Worm (Caenorhabditis elegans) whole organism, young adult: ENCODE measurements around the gene chup-1.

Experiments used
- B0261.1 ChIP-seq: sonication (generic microtip); optimal IDR thresholded peaks from 2 replicates; lab custom pipeline; 2016; ENCODE audit warnings: mild to moderate bottlenecking, missing genetic modification characterization, moderate library complexity, missing compliant biosample characterization
- B0336.3 ChIP-seq: fragments of 200-800 bp; sonication (Bioruptor generic); IDR thresholded peaks from 2 replicates; pipeline ENCODE4 v1.3.6; 2022; ENCODE audit warnings: missing genetic modification characterization, missing compliant biosample characterization
- D2030.7 ChIP-seq: fragments of 200-800 bp; sonication (Bioruptor generic); IDR thresholded peaks from 2 replicates; pipeline ENCODE4 v1.3.6; 2022; ENCODE audit warnings: missing genetic modification reagents, missing genetic modification characterization, missing compliant biosample characterization
- F10E7.11 ChIP-seq: sonication (generic microtip); optimal IDR thresholded peaks from 2 replicates; lab custom pipeline; 2017; ENCODE audit warnings: mild to moderate bottlenecking, missing genetic modification characterization, moderate library complexity, missing compliant biosample characterization
- F22D6.2 ChIP-seq: sonication (generic microtip); optimal IDR thresholded peaks from 2 replicates; lab custom pipeline; 2016; ENCODE audit warnings: mild to moderate bottlenecking, missing genetic modification characterization, missing compliant biosample characterization
- F23B12.7 ChIP-seq: sonication (generic microtip); optimal IDR thresholded peaks from 2 replicates; lab custom pipeline; 2017; ENCODE audit warnings: missing genetic modification characterization, mild to moderate bottlenecking, missing compliant biosample characterization, antibody characterized with exemption, moderate library complexity; ENCODE audit not compliant: insufficient read depth
- F39B2.1 ChIP-seq: fragments of 200-800 bp; sonication (Bioruptor generic); IDR thresholded peaks from 2 replicates; pipeline ENCODE4 v1.3.6; 2022; ENCODE audit warnings: missing genetic modification reagents, missing genetic modification characterization, missing compliant biosample characterization
- F49E8.2 ChIP-seq: sonication (generic microtip); optimal IDR thresholded peaks from 3 replicates; lab custom pipeline; 2017; ENCODE audit warnings: missing genetic modification characterization, mild to moderate bottlenecking, missing compliant biosample characterization, antibody characterized with exemption, moderate library complexity; ENCODE audit not compliant: insufficient read depth
- F57A8.1 ChIP-seq: fragments of 200-800 bp; sonication (Bioruptor generic); optimal IDR thresholded peaks from 2 replicates; lab custom pipeline; 2018; ENCODE audit warnings: mild to moderate bottlenecking, missing genetic modification characterization, moderate library complexity, missing compliant biosample characterization
- T26A5.8 ChIP-seq: sonication (generic microtip); optimal IDR thresholded peaks from 2 replicates; lab custom pipeline; 2016; ENCODE audit warnings: missing genetic modification characterization, missing compliant biosample characterization
- Y53F4B.3 ChIP-seq: fragments of 200-800 bp; sonication (Bioruptor generic); IDR thresholded peaks from 2 replicates; pipeline ENCODE4 v1.3.6; 2022; ENCODE audit warnings: missing genetic modification reagents, missing genetic modification characterization, missing compliant biosample characterization
- Y56A3A.18 ChIP-seq: fragments of 200-800 bp; sonication (Bioruptor generic); IDR thresholded peaks from 2 replicates; pipeline ENCODE4 v1.3.6; 2022; ENCODE audit warnings: missing genetic modification reagents, missing genetic modification characterization, missing compliant biosample characterization
- ZK185.1 ChIP-seq: sonication (generic microtip); optimal IDR thresholded peaks from 2 replicates; lab custom pipeline; 2016; ENCODE audit warnings: mild to moderate bottlenecking, missing genetic modification characterization, missing compliant biosample characterization; ENCODE audit not compliant: poor library complexity, severe bottlenecking
- attf-6 ChIP-seq: fragments of 200-800 bp; sonication (Bioruptor generic); IDR thresholded peaks from 2 replicates; pipeline ENCODE4 v1.3.6; 2022; ENCODE audit warnings: missing genetic modification reagents, missing genetic modification characterization, missing compliant biosample characterization
- bed-1 ChIP-seq: fragments of 200-800 bp; sonication (Bioruptor generic); IDR thresholded peaks from 2 replicates; pipeline ENCODE4 v1.3.6; 2022; ENCODE audit warnings: missing genetic modification reagents, missing genetic modification characterization, missing compliant biosample characterization
- bed-2 ChIP-seq: fragments of 200-800 bp; sonication (Bioruptor generic); IDR thresholded peaks from 2 replicates; pipeline ENCODE4 v1.3.6; 2022; ENCODE audit warnings: missing genetic modification reagents, missing genetic modification characterization, missing compliant biosample characterization
- cebp-2 ChIP-seq: fragments of 200-800 bp; sonication (Bioruptor generic); IDR thresholded peaks from 2 replicates; pipeline ENCODE4 v1.3.6; 2022; ENCODE audit warnings: missing genetic modification characterization, missing compliant biosample characterization
- die-1 ChIP-seq: sonication (generic microtip); optimal IDR thresholded peaks from 2 replicates; lab custom pipeline; 2016; ENCODE audit warnings: missing genotype, mild to moderate bottlenecking, missing genetic modification characterization, missing compliant biosample characterization
- dpff-1 ChIP-seq: sonication (generic microtip); optimal IDR thresholded peaks from 2 replicates; lab custom pipeline; 2017; ENCODE audit warnings: mild to moderate bottlenecking, missing genetic modification characterization, missing compliant biosample characterization
- egl-44 ChIP-seq: fragments of 200-800 bp; sonication (Bioruptor generic); IDR thresholded peaks from 2 replicates; pipeline ENCODE4 v1.3.6; 2022; ENCODE audit warnings: missing genetic modification reagents, missing genetic modification characterization, missing compliant biosample characterization
- hlh-26 ChIP-seq: fragments of 200-800 bp; sonication (Bioruptor generic); conservative IDR thresholded peaks from 2 replicates; pipeline ENCODE4 v1.3.6; 2022; ENCODE audit warnings: missing genetic modification reagents, missing genetic modification characterization, missing compliant biosample characterization
- hmg-1.2 ChIP-seq: fragments of 200-800 bp; sonication (Bioruptor generic); IDR thresholded peaks from 2 replicates; pipeline ENCODE4 v1.3.6; 2022; ENCODE audit warnings: missing genetic modification reagents, missing genetic modification characterization, missing compliant biosample characterization
- hsf-1 ChIP-seq: fragments of 200-800 bp; sonication (Bioruptor generic); IDR thresholded peaks from 2 replicates; pipeline ENCODE4 v1.3.6; 2022; ENCODE audit warnings: missing genetic modification reagents, missing genetic modification characterization, missing compliant biosample characterization
- let-607 ChIP-seq, 2 experiments: fragments of 200-800 bp in 1 of 2; sonication (Bioruptor generic) in 1 of 2; sonication (generic microtip) in 1 of 2; optimal IDR thresholded peaks; 2 replicates each; lab custom pipeline; 2016 to 2018; ENCODE audit warnings: mild to moderate bottlenecking in 2 of 2, missing compliant biosample characterization in 2 of 2, missing genetic modification characterization in 2 of 2, moderate library complexity in 2 of 2, missing genotype in 1 of 2
- lin-26 ChIP-seq: fragments of 200-800 bp; sonication (Bioruptor generic); IDR thresholded peaks from 2 replicates; pipeline ENCODE4 v1.3.6; 2022; ENCODE audit warnings: missing genetic modification reagents, missing genetic modification characterization, missing compliant biosample characterization
- lin-35 ChIP-seq, 3 experiments: fragments of 150-350 bp in 2 of 3; sonication (generic microtip) in 1 of 3; optimal IDR thresholded peaks; 2 replicates each; lab custom pipeline; 2014 to 2018; ENCODE audit warnings: missing biosample characterization in 3 of 3, missing genetic modification characterization in 3 of 3, missing genetic modification reagents in 3 of 3
- lin-54 ChIP-seq: fragments of 200-800 bp; sonication (Bioruptor generic); optimal IDR thresholded peaks from 2 replicates; lab custom pipeline; 2018; ENCODE audit warnings: mild to moderate bottlenecking, missing genetic modification characterization, missing compliant biosample characterization
- lsl-1 ChIP-seq: fragments of 200-800 bp; sonication (Bioruptor generic); optimal IDR thresholded peaks from 2 replicates; lab custom pipeline; 2018; ENCODE audit warnings: mild to moderate bottlenecking, missing genetic modification characterization, moderate library complexity, missing compliant biosample characterization
- madf-3 ChIP-seq: fragments of 200-800 bp; sonication (Bioruptor generic); IDR thresholded peaks from 2 replicates; pipeline ENCODE4 v1.3.6; 2022; ENCODE audit warnings: missing genetic modification reagents, missing genetic modification characterization, missing compliant biosample characterization
- nfyb-1 ChIP-seq: fragments of 200-800 bp; sonication (Bioruptor generic); IDR thresholded peaks from 2 replicates; pipeline ENCODE4 v1.3.6; 2022; ENCODE audit warnings: missing genetic modification reagents, missing genetic modification characterization, missing compliant biosample characterization
- nhr-80 ChIP-seq: sonication (generic microtip); optimal IDR thresholded peaks from 2 replicates; lab custom pipeline; 2016; ENCODE audit warnings: missing genetic modification characterization, missing compliant biosample characterization
- nhr-90 ChIP-seq: sonication (generic microtip); optimal IDR thresholded peaks from 2 replicates; lab custom pipeline; 2016; ENCODE audit warnings: missing genotype, mild to moderate bottlenecking, missing genetic modification characterization, missing compliant biosample characterization
- pbrm-1 ChIP-seq: fragments of 200-800 bp; sonication (Bioruptor generic); IDR thresholded peaks from 2 replicates; pipeline ENCODE4 v1.3.6; 2022; ENCODE audit warnings: missing genetic modification reagents, missing genetic modification characterization, missing compliant biosample characterization
- pha-4 ChIP-seq: fragments of 150-350 bp; sonication (generic microtip); optimal IDR thresholded peaks from 2 replicates; lab custom pipeline; 2014; ENCODE audit warnings: missing biosample characterization, missing genetic modification reagents, missing genetic modification characterization
- rcor-1 ChIP-seq: fragments of 200-800 bp; sonication (Bioruptor generic); IDR thresholded peaks from 2 replicates; pipeline ENCODE4 v1.3.6; 2022; ENCODE audit warnings: missing genetic modification reagents, missing genetic modification characterization, missing compliant biosample characterization
- repo-1 ChIP-seq: sonication (generic microtip); optimal IDR thresholded peaks from 2 replicates; lab custom pipeline; 2017; ENCODE audit warnings: mild to moderate bottlenecking, missing genetic modification characterization, missing compliant biosample characterization
- rpc-1 ChIP-seq, 2 experiments: fragments of 150-350 bp in 1 of 2; sonication (generic microtip) in 1 of 2; optimal IDR thresholded peaks; 2 replicates each; lab custom pipeline; 2014 to 2018; ENCODE audit warnings: missing biosample characterization in 1 of 2, missing genetic modification characterization in 1 of 2, missing genetic modification reagents in 1 of 2, missing genotype in 1 of 2
- sea-2 ChIP-seq: fragments of 200-800 bp; sonication (Bioruptor generic); IDR thresholded peaks from 2 replicates; pipeline ENCODE4 v1.3.6; 2022; ENCODE audit warnings: missing genetic modification characterization, missing compliant biosample characterization
- snpc-1.3 ChIP-seq: sonication (generic microtip); optimal IDR thresholded peaks from 2 replicates; lab custom pipeline; 2017; ENCODE audit warnings: missing genetic modification characterization, mild to moderate bottlenecking, missing compliant biosample characterization, antibody characterized with exemption, moderate library complexity, missing genotype, missing genetic modification reagents; ENCODE audit not compliant: insufficient read depth
- tbp1 ChIP-seq: fragments of 200-800 bp; sonication (Bioruptor generic); optimal IDR thresholded peaks from 2 replicates; lab custom pipeline; 2018; ENCODE audit warnings: mild to moderate bottlenecking, missing genetic modification characterization, missing compliant biosample characterization
- ztf-18 ChIP-seq: sonication (generic microtip); optimal IDR thresholded peaks from 2 replicates; lab custom pipeline; 2016; ENCODE audit warnings: missing genotype, mild to moderate bottlenecking, missing genetic modification characterization, missing compliant biosample characterization
- ztf-22 ChIP-seq: fragments of 200-800 bp; sonication (Bioruptor generic); optimal IDR thresholded peaks from 2 replicates; lab custom pipeline; 2018; ENCODE audit warnings: mild to moderate bottlenecking, missing genetic modification characterization, moderate library complexity, missing compliant biosample characterization
- ztf-6 ChIP-seq: fragments of 200-800 bp; sonication (Bioruptor generic); IDR thresholded peaks from 2 replicates; pipeline ENCODE4 v1.3.6; 2022; ENCODE audit warnings: missing genetic modification reagents, missing genetic modification characterization, missing compliant biosample characterization

Gene chup-1

ce11 chrX:8817929-8818328, 26.0 kb downstream of the chup-1 start (continued):
- no peak for TF ChIP-seq bed-2 (GFP tag; lab: Robert Waterston, UW)
- TF ChIP-seq ztf-18 (tag; lab: Kevin White, UChicago): no peak
- TF ChIP-seq F57A8.1 (GFP tag; lab: Kevin White, UChicago): no peak
- peak in 1 of 2 experiments; percentile 10 for TF ChIP-seq let-607 (tag; optimal IDR thresholded peaks at IDR 0.05; lab: Kevin White, UChicago)
- no peak for TF ChIP-seq F23B12.7
- no peak for TF ChIP-seq lsl-1 (GFP tag; lab: Kevin White, UChicago)
- no peak for TF ChIP-seq lin-35 (GFP tag; optimal IDR thresholded peaks at IDR 0.05; lab: Kevin White, UChicago)
- TF ChIP-seq ztf-22 (GFP tag; lab: Kevin White, UChicago): no peak
- no peak for TF ChIP-seq F10E7.11 (tag; lab: Kevin White, UChicago)
- TF ChIP-seq B0336.3 (GFP tag; lab: Robert Waterston, UW): no peak
- TF ChIP-seq hlh-26 (GFP tag; lab: Robert Waterston, UW): no peak
- no peak for TF ChIP-seq bed-1 (GFP tag; lab: Robert Waterston, UW)
- 0 out of 2 replicates have a peak, but pooled peaks have one; percentile 10 for TF ChIP-seq hsf-1 (GFP tag; lab: Robert Waterston, UW)
- TF ChIP-seq dpff-1 (tag; lab: Kevin White, UChicago): no peak
- no peak for TF ChIP-seq F49E8.2 (tag; lab: Kevin White, UChicago)
- TF ChIP-seq hmg-1.2 (GFP tag; lab: Robert Waterston, UW): peak; percentile 43; the same call in 1 of the 2 replicates
- peak; percentile 13 for TF ChIP-seq snpc-1.3 (tag; lab: Kevin White, UChicago)
- TF ChIP-seq ztf-6 (GFP tag; lab: Robert Waterston, UW): no peak
- TF ChIP-seq pha-4 (tag; lab: Kevin White, UChicago): no peak
- TF ChIP-seq cebp-2 (GFP tag; lab: Robert Waterston, UW): 0 out of 2 replicates have a peak, but pooled peaks have one; percentile 50
- TF ChIP-seq madf-3 (GFP tag; lab: Robert Waterston, UW): 0 out of 2 replicates have a peak, but pooled peaks have one; percentile 17
- TF ChIP-seq lin-54 (GFP tag; lab: Kevin White, UChicago): peak; percentile 1
- peak; percentile 63 for TF ChIP-seq B0261.1 (tag; lab: Kevin White, UChicago)
- peak; percentile 32 for TF ChIP-seq die-1 (tag; lab: Kevin White, UChicago)
- no peak for TF ChIP-seq F22D6.2 (tag; lab: Kevin White, UChicago)
- peak; percentile 22 for TF ChIP-seq nhr-90
- TF ChIP-seq F39B2.1 (GFP tag; lab: Robert Waterston, UW): no peak
- 0 out of 2 replicates have a peak, but pooled peaks have one; percentile 10 for TF ChIP-seq nfyb-1 (GFP tag; lab: Robert Waterston, UW)
- peak; percentile 36 for TF ChIP-seq nhr-80 (tag; lab: Kevin White, UChicago)
- TF ChIP-seq ZK185.1 (tag; lab: Kevin White, UChicago): peak; percentile 42
- no peak for TF ChIP-seq T26A5.8 (tag; lab: Kevin White, UChicago)
- TF ChIP-seq D2030.7 (GFP tag; lab: Robert Waterston, UW): peak; percentile 31; the same call in 1 of the 2 replicates
- no peak for TF ChIP-seq sea-2
- TF ChIP-seq repo-1 (tag; lab: Kevin White, UChicago): no peak

- TF ChIP-seq snpc-1.3 (tag; lab: Kevin White, UChicago): peak; percentile 6
- peak; percentile 47 for TF ChIP-seq lin-26 (GFP tag; lab: Robert Waterston, UW)
- peak; percentile 56; the same call in 1 of the 2 replicates for TF ChIP-seq Y56A3A.18 (GFP tag; lab: Robert Waterston, UW)
- TF ChIP-seq egl-44 (GFP tag; lab: Robert Waterston, UW): 0 out of 2 replicates have a peak, but pooled peaks have one; percentile 14
- TF ChIP-seq tbp1 (GFP tag; lab: Kevin White, UChicago): peak; percentile 81
- TF ChIP-seq pbrm-1 (GFP tag; lab: Robert Waterston, UW): peak; percentile 63
- peak; percentile 51 for TF ChIP-seq hmg-1.2 (GFP tag; lab: Robert Waterston, UW)
- TF ChIP-seq attf-6: 0 out of 2 replicates have a peak, but pooled peaks have one; percentile 31
- TF ChIP-seq rcor-1 (GFP tag; lab: Robert Waterston, UW): peak; percentile 76
- peak; percentile 53 for TF ChIP-seq rpc-1 (optimal IDR thresholded peaks at IDR 0.05; lab: Kevin White, UChicago)
- peak; percentile 72 for TF ChIP-seq rpc-1 (tag; optimal IDR thresholded peaks at IDR 0.05; lab: Kevin White, UChicago)
- TF ChIP-seq Y53F4B.3: 0 out of 2 replicates have a peak, but pooled peaks have one; percentile 17
- peak; percentile 87 for TF ChIP-seq D2030.7 (GFP tag; lab: Robert Waterston, UW)
Observed at ce11 chrX:8818438-8818837, 26.5 kb downstream of the chup-1 start.
